Fruit fly (Drosophila melanogaster) whole organism, embryonic: ENCODE measurements around the gene CG34409.

Experiments used
- ATbp ChIP-seq: fragments of 200-800 bp; sonication (Bioruptor generic); optimal IDR thresholded peaks from 2 replicates; lab custom pipeline; 2017; ENCODE audit warnings: missing biosample characterization, mild to moderate bottlenecking, missing genetic modification characterization, missing genetic modification reagents
- Abd-B ChIP-seq: fragments of 200-800 bp; sonication (Bioruptor generic); optimal IDR thresholded peaks from 2 replicates; lab custom pipeline; 2018; ENCODE audit warnings: missing biosample characterization, mild to moderate bottlenecking, missing genetic modification characterization, moderate library complexity
- B-H1 ChIP-seq: fragments of 200-800 bp; sonication (Bioruptor generic); IDR thresholded peaks from 3 replicates; pipeline ENCODE4 v1.3.6; 2022; ENCODE audit warnings: missing biosample characterization, missing genetic modification characterization
- BEAF-32 ChIP-seq: fragments of 200-800 bp; sonication (Bioruptor generic); optimal IDR thresholded peaks from 3 replicates; lab custom pipeline; 2017; ENCODE audit warnings: missing biosample characterization, missing genetic modification characterization, mild to moderate bottlenecking, moderate library complexity, missing genetic modification reagents
- CG10321 ChIP-seq: fragments of 200-800 bp; sonication (Bioruptor generic); IDR thresholded peaks from 2 replicates; pipeline ENCODE4 v1.3.6; 2022; ENCODE audit warnings: missing biosample characterization, missing genetic modification characterization
- CG11247 ChIP-seq: fragments of 200-800 bp; sonication (Bioruptor generic); IDR thresholded peaks from 2 replicates; pipeline ENCODE4 v1.3.6; 2022; ENCODE audit warnings: missing biosample characterization, missing genetic modification characterization
- CG11723 ChIP-seq: fragments of 200-800 bp; sonication (Bioruptor generic); optimal IDR thresholded peaks from 2 replicates; lab custom pipeline; 2017; ENCODE audit warnings: missing biosample characterization, mild to moderate bottlenecking, missing genetic modification characterization
- CG12219 ChIP-seq: fragments of 200-800 bp; sonication (Bioruptor generic); optimal IDR thresholded peaks from 3 replicates; lab custom pipeline; 2018; ENCODE audit warnings: missing biosample characterization, mild to moderate bottlenecking, missing genetic modification characterization
- CG12236 ChIP-seq: fragments of 200-800 bp; sonication (Bioruptor generic); optimal IDR thresholded peaks from 2 replicates; lab custom pipeline; 2016; ENCODE audit warnings: missing biosample characterization, missing genetic modification characterization
- CG12769 ChIP-seq: fragments of 200-800 bp; sonication (Bioruptor generic); optimal IDR thresholded peaks from 2 replicates; lab custom pipeline; 2019; ENCODE audit warnings: missing biosample characterization, mild to moderate bottlenecking, missing genetic modification characterization, moderate library complexity
- CG14014 ChIP-seq: fragments of 200-800 bp; sonication (Bioruptor generic); IDR thresholded peaks from 2 replicates; pipeline ENCODE4 v1.3.6; 2022; ENCODE audit warnings: missing biosample characterization, missing genetic modification characterization
- CG15011 ChIP-seq: fragments of 200-800 bp; sonication (Bioruptor generic); optimal IDR thresholded peaks from 3 replicates; lab custom pipeline; 2018; ENCODE audit warnings: missing biosample characterization, mild to moderate bottlenecking, missing genetic modification characterization
- CG1602 ChIP-seq: fragments of 200-800 bp; sonication (Bioruptor generic); optimal IDR thresholded peaks from 3 replicates; lab custom pipeline; 2016; ENCODE audit warnings: missing biosample characterization, missing genetic modification characterization
- CG17359 ChIP-seq: fragments of 200-800 bp; sonication (Bioruptor generic); optimal IDR thresholded peaks from 3 replicates; lab custom pipeline; 2018; ENCODE audit warnings: missing biosample characterization, mild to moderate bottlenecking, missing genetic modification characterization, moderate library complexity
- CG17802 ChIP-seq: fragments of 200-800 bp; sonication (Bioruptor generic); optimal IDR thresholded peaks from 2 replicates; lab custom pipeline; 2018; ENCODE audit warnings: missing biosample characterization, mild to moderate bottlenecking, missing genetic modification characterization, moderate library complexity
- CG1792 ChIP-seq: fragments of 200-800 bp; sonication (Bioruptor generic); optimal IDR thresholded peaks from 2 replicates; lab custom pipeline; 2016; ENCODE audit warnings: missing biosample characterization, missing genetic modification characterization
- CG2116 ChIP-seq: fragments of 200-800 bp; sonication (Bioruptor generic); optimal IDR thresholded peaks from 3 replicates; lab custom pipeline; 2018; ENCODE audit warnings: missing biosample characterization, mild to moderate bottlenecking, missing genetic modification characterization
- CG31441 ChIP-seq: fragments of 200-800 bp; sonication (Bioruptor generic); IDR thresholded peaks from 2 replicates; pipeline ENCODE4 v1.3.6; 2022; ENCODE audit warnings: missing biosample characterization, missing genetic modification characterization
- CG4707 ChIP-seq: fragments of 200-800 bp; sonication (Bioruptor generic); optimal IDR thresholded peaks from 2 replicates; lab custom pipeline; 2018; ENCODE audit warnings: missing biosample characterization, mild to moderate bottlenecking, missing genetic modification characterization, moderate library complexity
- CG4730 ChIP-seq: fragments of 200-800 bp; sonication (Bioruptor generic); IDR thresholded peaks from 2 replicates; pipeline ENCODE4 v1.3.6; 2022; ENCODE audit warnings: missing biosample characterization, missing genetic modification characterization
- CG4820 ChIP-seq: fragments of 200-800 bp; sonication (Bioruptor generic); optimal IDR thresholded peaks from 3 replicates; lab custom pipeline; 2016; ENCODE audit warnings: missing biosample characterization, missing genetic modification characterization
- CG7556 ChIP-seq: fragments of 200-800 bp; sonication (Bioruptor generic); optimal IDR thresholded peaks from 2 replicates; lab custom pipeline; 2017; ENCODE audit warnings: missing biosample characterization, mild to moderate bottlenecking, missing genetic modification characterization
- CG8478 ChIP-seq: fragments of >200 bp; optimal IDR thresholded peaks from 2 replicates; lab custom pipeline; 2018
- CG9609 ChIP-seq: fragments of 200-800 bp; sonication (Bioruptor generic); optimal IDR thresholded peaks from 3 replicates; lab custom pipeline; 2016; ENCODE audit warnings: missing biosample characterization, missing genetic modification characterization
- CoRest ChIP-seq: fragments of 200-800 bp; sonication (Bioruptor generic); optimal IDR thresholded peaks from 3 replicates; lab custom pipeline; 2018; ENCODE audit warnings: missing biosample characterization, mild to moderate bottlenecking, missing genetic modification characterization, moderate library complexity
- Dip2 ChIP-seq: fragments of 200-800 bp; sonication (Bioruptor generic); IDR thresholded peaks from 2 replicates; pipeline ENCODE4 v1.3.6; 2022; ENCODE audit warnings: missing biosample characterization, missing genetic modification characterization
- Dref ChIP-seq: fragments of 200-800 bp; sonication (Bioruptor generic); IDR thresholded peaks from 2 replicates; pipeline ENCODE4 v1.3.6; 2022; ENCODE audit warnings: missing biosample characterization, missing genetic modification characterization
- HHEX ChIP-seq: fragments of 200-800 bp; sonication (Bioruptor generic); optimal IDR thresholded peaks from 3 replicates; lab custom pipeline; 2017; ENCODE audit warnings: missing biosample characterization, mild to moderate bottlenecking, missing genetic modification characterization, missing genetic modification reagents
- HLH54F ChIP-seq: fragments of 200-800 bp; sonication (Bioruptor generic); optimal IDR thresholded peaks from 3 replicates; lab custom pipeline; 2016; ENCODE audit warnings: missing biosample characterization, missing genetic modification characterization
- Hey ChIP-seq: fragments of 200-800 bp; sonication (Bioruptor generic); optimal IDR thresholded peaks from 3 replicates; lab custom pipeline; 2018; ENCODE audit warnings: missing biosample characterization, mild to moderate bottlenecking, missing genetic modification characterization
- HmgD ChIP-seq: fragments of 200-800 bp; sonication (Bioruptor generic); optimal IDR thresholded peaks from 3 replicates; lab custom pipeline; 2016; ENCODE audit warnings: missing biosample characterization, missing genetic modification characterization
- MTF-1 ChIP-seq: fragments of 200-800 bp; sonication (Bioruptor generic); optimal IDR thresholded peaks from 2 replicates; lab custom pipeline; 2018; ENCODE audit warnings: missing biosample characterization, mild to moderate bottlenecking, missing genetic modification characterization, borderline replicate concordance
- NK7.1 ChIP-seq: fragments of 200-800 bp; sonication (Bioruptor generic); optimal IDR thresholded peaks from 3 replicates; lab custom pipeline; 2016; ENCODE audit warnings: missing biosample characterization, missing genetic modification characterization
- Nf-YA ChIP-seq: fragments of 200-800 bp; sonication (Bioruptor generic); IDR thresholded peaks from 2 replicates; pipeline ENCODE4 v1.3.6; 2022; ENCODE audit warnings: missing biosample characterization, missing genetic modification characterization
- Scr ChIP-seq: fragments of 200-800 bp; sonication (Bioruptor generic); IDR thresholded peaks from 2 replicates; pipeline ENCODE4 v1.3.6; 2022; ENCODE audit warnings: missing biosample characterization, missing genetic modification characterization; ENCODE audit not compliant: partially characterized antibody
- Spps ChIP-seq: fragments of 200-800 bp; sonication (Bioruptor generic); optimal IDR thresholded peaks from 2 replicates; lab custom pipeline; 2018; ENCODE audit warnings: missing biosample characterization, mild to moderate bottlenecking, missing genetic modification characterization
- Stat92E ChIP-seq, 3 experiments: fragments of >200 bp in 2 of 3; fragments of 200-800 bp in 1 of 3; sonication (Bioruptor generic) in 1 of 3; optimal IDR thresholded peaks; 2 replicates each; lab custom pipeline; 2017 to 2019; ENCODE audit warnings: missing biosample characterization in 3 of 3, missing genetic modification characterization in 3 of 3, mild to moderate bottlenecking in 1 of 3, moderate library complexity in 1 of 3
- TFAM ChIP-seq: fragments of 200-800 bp; sonication (Bioruptor generic); optimal IDR thresholded peaks from 2 replicates; lab custom pipeline; 2017; ENCODE audit warnings: missing biosample characterization, missing genetic modification characterization, inconsistent platforms
- Tbp ChIP-seq: fragments of >200 bp; optimal IDR thresholded peaks from 2 replicates; lab custom pipeline; 2018; ENCODE audit warnings: missing biosample characterization, missing genetic modification characterization
- cad ChIP-seq: fragments of >200 bp; optimal IDR thresholded peaks from 2 replicates; lab custom pipeline; 2017; ENCODE audit warnings: missing biosample characterization, missing genetic modification characterization
- cato ChIP-seq: fragments of 200-800 bp; sonication (Bioruptor generic); optimal IDR thresholded peaks from 2 replicates; lab custom pipeline; 2016; ENCODE audit warnings: missing biosample characterization, missing genetic modification characterization, borderline replicate concordance
- jumu ChIP-seq: fragments of 200-800 bp; sonication (Bioruptor generic); optimal IDR thresholded peaks from 3 replicates; lab custom pipeline; 2016; ENCODE audit warnings: missing biosample characterization, missing genetic modification characterization
- kay ChIP-seq: fragments of 200-800 bp; sonication (Bioruptor generic); optimal IDR thresholded peaks from 2 replicates; lab custom pipeline; 2016; ENCODE audit warnings: missing biosample characterization, missing genetic modification characterization
- pb ChIP-seq: fragments of 200-800 bp; sonication (Bioruptor generic); optimal IDR thresholded peaks from 3 replicates; lab custom pipeline; 2016; ENCODE audit warnings: missing biosample characterization, missing genetic modification characterization
- sna ChIP-seq: fragments of 200-800 bp; sonication (Bioruptor generic); IDR thresholded peaks from 2 replicates; pipeline ENCODE4 v1.3.6; 2022; ENCODE audit warnings: missing biosample characterization, missing genetic modification characterization; ENCODE audit not compliant: partially characterized antibody
- sr ChIP-seq: fragments of 200-800 bp; sonication (Bioruptor generic); IDR thresholded peaks from 3 replicates; pipeline ENCODE4 v1.3.6; 2022; ENCODE audit warnings: missing biosample characterization, missing genetic modification characterization
- unc-4 ChIP-seq: fragments of 200-800 bp; sonication (Bioruptor generic); IDR thresholded peaks from 2 replicates; pipeline ENCODE4 v1.3.6; 2022; ENCODE audit warnings: missing biosample characterization, missing genetic modification characterization; ENCODE audit not compliant: partially characterized antibody
- vfl ChIP-seq: fragments of 200-800 bp; sonication (Bioruptor generic); optimal IDR thresholded peaks from 2 replicates; lab custom pipeline; 2016; ENCODE audit warnings: missing biosample characterization, missing genetic modification characterization
- wek ChIP-seq: fragments of 200-800 bp; sonication (Bioruptor generic); optimal IDR thresholded peaks from 3 replicates; lab custom pipeline; 2018; ENCODE audit warnings: missing biosample characterization, mild to moderate bottlenecking, missing genetic modification characterization, moderate library complexity
- zfh1 ChIP-seq: fragments of 200-800 bp; sonication (Bioruptor generic); IDR thresholded peaks from 3 replicates; pipeline ENCODE4 v1.3.6; 2022; ENCODE audit warnings: missing biosample characterization, missing genetic modification characterization

Gene CG34409

DNA sequence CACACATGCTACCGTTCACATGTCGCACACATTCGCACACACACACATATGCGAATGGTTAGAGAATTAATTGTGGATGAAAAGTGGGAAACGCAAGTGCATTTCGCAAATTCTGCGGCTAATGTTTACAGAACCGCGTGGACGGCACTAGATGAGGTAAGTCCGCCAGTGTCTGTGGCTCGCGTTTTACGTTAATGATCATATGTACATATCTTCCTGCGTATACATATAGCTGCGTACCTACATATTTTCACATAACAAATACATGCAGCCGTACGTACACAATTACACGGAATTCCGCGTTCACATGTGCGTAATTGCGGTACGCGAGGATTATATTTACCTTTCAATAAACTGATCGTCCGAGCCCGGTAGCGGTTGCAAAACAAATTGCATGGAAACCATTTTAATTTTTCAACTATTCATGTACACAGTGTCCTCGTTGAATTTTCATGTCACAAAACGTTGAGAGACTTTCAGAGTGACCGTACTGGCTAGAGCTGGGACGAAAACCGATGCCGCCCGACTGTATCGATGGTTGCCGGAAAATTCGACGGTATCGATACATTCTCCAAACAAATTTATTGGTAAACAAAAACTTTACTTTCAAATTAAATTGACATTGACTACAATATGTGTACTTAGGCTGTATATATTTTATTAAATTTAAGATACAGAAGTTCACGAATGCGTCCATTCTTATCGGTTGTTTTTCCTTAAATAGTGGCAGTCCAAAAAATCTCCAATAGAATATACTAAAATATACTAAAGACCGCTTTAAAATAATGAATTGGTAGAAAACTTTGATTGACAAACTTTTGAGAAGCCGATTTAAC lies 20.8 kb downstream of the CG34409 start, which contains the start of gene hyd (continued):
- TF ChIP-seq B-H1 (GFP tag; lab: Robert Waterston, UW) (no peak), CG8478 (lab: Kevin White, UChicago) (peak; percentile 84), wek (GFP tag; lab: Kevin White, UChicago) (no peak), CG4707 (GFP tag; lab: Kevin White, UChicago) (no peak), CoRest (tag; lab: Kevin White, UChicago) (no peak), Dref (GFP tag; lab: Robert Waterston, UW) (peak; percentile 89), Stat92E (GFP tag; optimal IDR thresholded peaks at IDR 0.05; lab: Kevin White, UChicago) (no peak), HHEX (no peak), Hey (tag; lab: Kevin White, UChicago) (no peak), BEAF-32 (GFP tag; lab: Kevin White, UChicago) (peak; percentile 92), Tbp (GFP tag; lab: Kevin White, UChicago) (no peak), Nf-YA (GFP tag; lab: Robert Waterston, UW) (peak; percentile 33; the same call in 1 of the 2 replicates), MTF-1 (GFP tag; lab: Kevin White, UChicago) (no peak), CG12236 (GFP tag; lab: Kevin White, UChicago) (no peak), CG2116 (GFP tag; lab: Kevin White, UChicago) (peak; percentile 80), CG31441 (GFP tag; lab: Robert Waterston, UW) (no peak), cad (GFP tag; lab: Kevin White, UChicago) (no peak), HLH54F (GFP tag; lab: Kevin White, UChicago) (no peak), NK7.1 (GFP tag; lab: Kevin White, UChicago) (no peak), HmgD (GFP tag; lab: Kevin White, UChicago) (no peak), CG1602 (GFP tag; lab: Kevin White, UChicago) (no peak), CG4820 (no peak), jumu (no peak), unc-4 (GFP tag; lab: Robert Waterston, UW) (peak; percentile 81), zfh1 (no peak), CG14014 (GFP tag; lab: Robert Waterston, UW) (no peak), CG17359 (no peak), ATbp (no peak), vfl (GFP tag; lab: Kevin White, UChicago) (no peak), Abd-B (GFP tag; lab: Kevin White, UChicago) (no peak), Spps (tag; lab: Kevin White, UChicago) (no peak), CG12769 (tag; lab: Kevin White, UChicago) (no peak), CG9609 (GFP tag; lab: Kevin White, UChicago) (no peak), pb (GFP tag; lab: Kevin White, UChicago) (no peak), TFAM (GFP tag; lab: Kevin White, UChicago) (no peak), CG11247 (GFP tag; lab: Robert Waterston, UW) (no peak), CG7556 (GFP tag; lab: Kevin White, UChicago) (no peak), CG11723 (GFP tag; lab: Kevin White, UChicago) (no peak), CG1792 (peak; percentile 36), sr (GFP tag; lab: Robert Waterston, UW) (no peak), Scr (GFP tag; lab: Robert Waterston, UW) (peak; percentile 88), CG17802 (tag; lab: Kevin White, UChicago) (no peak), kay (GFP tag; lab: Kevin White, UChicago) (no peak), CG15011 (GFP tag; lab: Kevin White, UChicago) (no peak), Dip2 (GFP tag; lab: Robert Waterston, UW) (no peak), CG10321 (GFP tag; lab: Robert Waterston, UW) (no peak), CG12219 (GFP tag; lab: Kevin White, UChicago) (no peak), sna (peak; percentile 83), CG4730 (GFP tag; lab: Robert Waterston, UW) (no peak), cato (GFP tag; lab: Kevin White, UChicago) (no peak)
